Comparison of ENCODE assay signal across 4 worm cellular contexts in the genomic region with DNA sequence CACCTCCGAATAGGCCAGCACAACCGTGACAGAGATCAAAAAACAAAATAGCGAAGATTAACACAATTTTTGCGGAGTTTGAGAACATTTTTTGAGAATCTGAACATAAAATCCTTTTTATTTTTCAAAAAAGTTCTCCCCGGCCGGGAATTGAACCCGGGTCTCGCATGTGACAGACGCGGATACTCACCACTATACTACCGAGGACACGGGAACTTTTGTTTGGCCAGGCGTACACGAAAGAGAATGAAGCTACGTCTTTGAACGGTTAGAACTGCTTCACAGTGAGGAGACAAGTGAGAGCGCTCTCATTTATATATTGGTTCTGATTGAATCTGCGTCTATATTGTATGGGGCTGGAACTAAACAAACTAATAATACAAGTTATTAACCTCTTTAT.
TF ChIP-seq lines count a peak whose summit lies in the region.

A gene (minus strand): TSS at position 318 of the 400 bp plus-strand sequence.

TF ChIP-seq in whole organism, L2 larva, 48 proteins besides CTCF, POLR2A, EP300 and RAD21 (continues in another document):
- TF ChIP-seq fos-1 (tag; optimal IDR thresholded peaks at IDR 0.05; lab: Kevin White, UChicago) = peak; percentile 45
- TF ChIP-seq lsy-2 (tag; optimal IDR thresholded peaks at IDR 0.05; lab: Kevin White, UChicago) = no peak
- TF ChIP-seq mdl-1 (tag; optimal IDR thresholded peaks at IDR 0.05; lab: Kevin White, UChicago) = peak in 1 of 2 experiments; percentile 26
- TF ChIP-seq nhr-129 (tag; optimal IDR thresholded peaks at IDR 0.05; lab: Kevin White, UChicago) = peak; percentile 60
- TF ChIP-seq unc-39 (tag; optimal IDR thresholded peaks at IDR 0.05; lab: Kevin White, UChicago) = no peak
- peak; percentile 54 for TF ChIP-seq sma-3 (GFP tag; optimal IDR thresholded peaks at IDR 0.05; lab: Kevin White, UChicago)
- TF ChIP-seq unc-55 (GFP tag; optimal IDR thresholded peaks at IDR 0.05; lab: Kevin White, UChicago) = peak; percentile 55
- TF ChIP-seq nhr-21 (tag; optimal IDR thresholded peaks at IDR 0.05; lab: Kevin White, UChicago) = peak; percentile 19
- TF ChIP-seq nhr-23 (tag; optimal IDR thresholded peaks at IDR 0.05; lab: Kevin White, UChicago) = no peak
- TF ChIP-seq C34F6.9 (tag; optimal IDR thresholded peaks at IDR 0.05; lab: Kevin White, UChicago) = peak; percentile 33
- peak; percentile 36 for TF ChIP-seq crh-2 (tag; optimal IDR thresholded peaks at IDR 0.05; lab: Kevin White, UChicago)
- peak; percentile 42 for TF ChIP-seq lin-13 (GFP tag; optimal IDR thresholded peaks at IDR 0.05; lab: Kevin White, UChicago)
- TF ChIP-seq gmeb-1 (tag; optimal IDR thresholded peaks at IDR 0.05; lab: Kevin White, UChicago) = peak; percentile 29
- no peak for TF ChIP-seq ztf-1 (GFP tag; conservative IDR thresholded peaks at IDR 0.05; lab: Robert Waterston, UW)
- TF ChIP-seq F13H6.1 (tag; optimal IDR thresholded peaks at IDR 0.05; lab: Kevin White, UChicago) = peak; percentile 48
- no peak for TF ChIP-seq nhr-12 (tag; optimal IDR thresholded peaks at IDR 0.05; lab: Kevin White, UChicago)
- no peak for TF ChIP-seq nhr-77 (tag; optimal IDR thresholded peaks at IDR 0.05; lab: Kevin White, UChicago)
- no peak for TF ChIP-seq snpc-4 (tag; optimal IDR thresholded peaks at IDR 0.05; lab: Kevin White, UChicago)
- TF ChIP-seq peb-1 (tag; optimal IDR thresholded peaks at IDR 0.05; lab: Kevin White, UChicago) = no peak
- peak; percentile 45 for TF ChIP-seq sma-9 (GFP tag; optimal IDR thresholded peaks at IDR 0.05; lab: Kevin White, UChicago)
- TF ChIP-seq sma-9 (tag; optimal IDR thresholded peaks at IDR 0.05; lab: Kevin White, UChicago) = no peak
- no peak for TF ChIP-seq elt-1 (tag; optimal IDR thresholded peaks at IDR 0.05; lab: Kevin White, UChicago)

TF ChIP-seq in whole organism, L4 larva, 104 proteins besides CTCF, POLR2A, EP300 and RAD21 (continues in another document):
- TF ChIP-seq daf-8 (GFP tag; IDR thresholded peaks at IDR 0.05; lab: Robert Waterston, UW) = no peak
- peak; percentile 82 for TF ChIP-seq Y48G9A.11 (GFP tag; IDR thresholded peaks at IDR 0.05; lab: Robert Waterston, UW)
- TF ChIP-seq saeg-2 (GFP tag; IDR thresholded peaks at IDR 0.05; lab: Robert Waterston, UW) = 0 out of 2 replicates have a peak, but pooled peaks have one; percentile 40
- no peak for TF ChIP-seq nhr-6 (tag; optimal IDR thresholded peaks at IDR 0.05; lab: Kevin White, UChicago)
- TF ChIP-seq vab-7 (GFP tag; IDR thresholded peaks at IDR 0.05; lab: Robert Waterston, UW) = peak; percentile 94
- peak; percentile 83 for TF ChIP-seq ctbp-1 (GFP tag; IDR thresholded peaks at IDR 0.05; lab: Robert Waterston, UW)
- TF ChIP-seq Y105C5A.15 (GFP tag; IDR thresholded peaks at IDR 0.05; lab: Robert Waterston, UW) = 0 out of 2 replicates have a peak, but pooled peaks have one; percentile 51
- TF ChIP-seq jun-1 (tag; optimal IDR thresholded peaks at IDR 0.05; lab: Kevin White, UChicago) = no peak
- TF ChIP-seq lin-15B (tag; optimal IDR thresholded peaks at IDR 0.05; lab: Kevin White, UChicago) = no peak
- peak in 1 of 2 experiments; percentile 75 for TF ChIP-seq mdl-1 (tag; optimal IDR thresholded peaks at IDR 0.05; lab: Kevin White, UChicago)
- peak; percentile 84 for TF ChIP-seq hmg-1.1 (GFP tag; IDR thresholded peaks at IDR 0.05; lab: Robert Waterston, UW)
- peak; percentile 91 for TF ChIP-seq ceh-44 (GFP tag; IDR thresholded peaks at IDR 0.05; lab: Robert Waterston, UW)
- no peak for TF ChIP-seq egl-27 (tag; optimal IDR thresholded peaks at IDR 0.05; lab: Kevin White, UChicago)
- TF ChIP-seq dmd-9 (GFP tag; IDR thresholded peaks at IDR 0.05; lab: Robert Waterston, UW) = 0 out of 2 replicates have a peak, but pooled peaks have one; percentile 58
- peak; percentile 80 for TF ChIP-seq mes-2 (tag; optimal IDR thresholded peaks at IDR 0.05; lab: Kevin White, UChicago; ENCODE audit: poor library complexity, severe bottlenecking)
- peak; percentile 62; the same call in 1 of the 2 replicates for TF ChIP-seq zfp-3 (GFP tag; conservative IDR thresholded peaks at IDR 0.05; lab: Robert Waterston, UW)
- no peak for TF ChIP-seq lin-13 (GFP tag; optimal IDR thresholded peaks at IDR 0.05; lab: Kevin White, UChicago)
- TF ChIP-seq nhr-111 (GFP tag; optimal IDR thresholded peaks at IDR 0.05; lab: Kevin White, UChicago) = peak; percentile 71
- TF ChIP-seq fkh-10 (GFP tag; optimal IDR thresholded peaks at IDR 0.05; lab: Kevin White, UChicago) = no peak
- TF ChIP-seq mxl-2 (GFP tag; conservative IDR thresholded peaks at IDR 0.05; lab: Robert Waterston, UW) = no peak
- no peak for TF ChIP-seq lin-29 (GFP tag; IDR thresholded peaks at IDR 0.05; lab: Robert Waterston, UW)

TF ChIP-seq in whole organism, late embryonic, 69 proteins besides CTCF, POLR2A, EP300 and RAD21 (continues in another document):
- no peak for TF ChIP-seq ceh-24 (tag; optimal IDR thresholded peaks at IDR 0.05; lab: Kevin White, UChicago)
- TF ChIP-seq lim-6 (tag; optimal IDR thresholded peaks at IDR 0.05; lab: Kevin White, UChicago) = no peak
- TF ChIP-seq zip-5 (tag; optimal IDR thresholded peaks at IDR 0.05; lab: Kevin White, UChicago) = no peak
- peak; percentile 58 for TF ChIP-seq sox-4 (tag; optimal IDR thresholded peaks at IDR 0.05; lab: Kevin White, UChicago)
- TF ChIP-seq rnt-1 (tag; optimal IDR thresholded peaks at IDR 0.05; lab: Kevin White, UChicago) = peak; percentile 83
- no peak for TF ChIP-seq pqm-1 (tag; optimal IDR thresholded peaks at IDR 0.05; lab: Kevin White, UChicago)
- peak; percentile 49 for TF ChIP-seq fkh-6 (tag; optimal IDR thresholded peaks at IDR 0.05; lab: Kevin White, UChicago)
- TF ChIP-seq ceh-18 (tag; optimal IDR thresholded peaks at IDR 0.05; lab: Kevin White, UChicago) = peak; percentile 53
- TF ChIP-seq T23F11.4 (GFP tag; optimal IDR thresholded peaks at IDR 0.05; lab: Kevin White, UChicago) = peak; percentile 61
- TF ChIP-seq ceh-22 (tag; optimal IDR thresholded peaks at IDR 0.05; lab: Kevin White, UChicago) = no peak
- TF ChIP-seq syd-9 (tag; optimal IDR thresholded peaks at IDR 0.05; lab: Kevin White, UChicago) = peak; percentile 18
- TF ChIP-seq ttx-3 (tag; optimal IDR thresholded peaks at IDR 0.05; lab: Kevin White, UChicago) = peak; percentile 3
- peak; percentile 30 for TF ChIP-seq ceh-31 (tag; optimal IDR thresholded peaks at IDR 0.05; lab: Kevin White, UChicago)
- peak; percentile 57 for TF ChIP-seq ref-2 (tag; optimal IDR thresholded peaks at IDR 0.05; lab: Kevin White, UChicago)
- TF ChIP-seq F13H6.1 (tag; optimal IDR thresholded peaks at IDR 0.05; lab: Kevin White, UChicago) = peak; percentile 30
- TF ChIP-seq ceh-2 (tag; optimal IDR thresholded peaks at IDR 0.05; lab: Kevin White, UChicago) = peak; percentile 30
- TF ChIP-seq hlh-30 (tag; optimal IDR thresholded peaks at IDR 0.05; lab: Kevin White, UChicago; ENCODE audit: insufficient read depth) = peak; percentile 62
- TF ChIP-seq pros-1 (tag; optimal IDR thresholded peaks at IDR 0.05; lab: Kevin White, UChicago) = no peak
- TF ChIP-seq pag-3 (tag; optimal IDR thresholded peaks at IDR 0.05; lab: Kevin White, UChicago; ENCODE audit: borderline replicate concordance) = no peak
- no peak for TF ChIP-seq pha-2 (tag; optimal IDR thresholded peaks at IDR 0.05; lab: Kevin White, UChicago)
- TF ChIP-seq unc-86 (tag; optimal IDR thresholded peaks at IDR 0.05; lab: Kevin White, UChicago) = peak; percentile 24
- TF ChIP-seq ceh-19 (GFP tag; optimal IDR thresholded peaks at IDR 0.05; lab: Kevin White, UChicago) = peak; percentile 76
- no peak for TF ChIP-seq ahr-1 (tag; optimal IDR thresholded peaks at IDR 0.05; lab: Kevin White, UChicago)
- no peak for TF ChIP-seq ceh-45 (GFP tag; IDR thresholded peaks at IDR 0.05; lab: Robert Waterston, UW)
- TF ChIP-seq elt-2 (tag; optimal IDR thresholded peaks at IDR 0.05; lab: Kevin White, UChicago) = peak; percentile 53

TF ChIP-seq in whole organism, mixed stage, embryonic, 35 proteins besides CTCF, POLR2A, EP300 and RAD21:
- no peak for TF ChIP-seq elt-1 (tag; optimal IDR thresholded peaks at IDR 0.05; lab: Kevin White, UChicago; ENCODE audit: borderline replicate concordance, insufficient read depth)
- TF ChIP-seq ceh-39 (tag; optimal IDR thresholded peaks at IDR 0.05; lab: Kevin White, UChicago) = no peak
- TF ChIP-seq nhr-237 (tag; optimal IDR thresholded peaks at IDR 0.05; lab: Kevin White, UChicago) = no peak
- TF ChIP-seq mep-1 (tag; optimal IDR thresholded peaks at IDR 0.05; lab: Kevin White, UChicago) = peak; percentile 26
- no peak for TF ChIP-seq zip-8 (tag; optimal IDR thresholded peaks at IDR 0.05; lab: Kevin White, UChicago)
- peak; percentile 47 for TF ChIP-seq mls-2 (tag; optimal IDR thresholded peaks at IDR 0.05; lab: Kevin White, UChicago)
- TF ChIP-seq unc-120 (tag; optimal IDR thresholded peaks at IDR 0.05; lab: Kevin White, UChicago; ENCODE audit: poor library complexity, severe bottlenecking) = peak; percentile 65
- peak; percentile 38 for TF ChIP-seq cnd-1 (tag; optimal IDR thresholded peaks at IDR 0.05; lab: Kevin White, UChicago)
- TF ChIP-seq ceh-43 (GFP tag; optimal IDR thresholded peaks at IDR 0.05; lab: Kevin White, UChicago) = peak; percentile 10
- TF ChIP-seq pha-4 (tag; optimal IDR thresholded peaks at IDR 0.05; lab: Kevin White, UChicago) = peak; percentile 3
- TF ChIP-seq bed-3 (GFP tag; optimal IDR thresholded peaks at IDR 0.05; lab: Kevin White, UChicago) = peak; percentile 24
- no peak for TF ChIP-seq ztf-11 (tag; optimal IDR thresholded peaks at IDR 0.05; lab: Kevin White, UChicago)
- peak; percentile 67 for TF ChIP-seq lin-32 (GFP tag; optimal IDR thresholded peaks at IDR 0.05; lab: Kevin White, UChicago)
- TF ChIP-seq hlh-1 (tag; optimal IDR thresholded peaks at IDR 0.05; lab: Kevin White, UChicago) = peak; percentile 52
- TF ChIP-seq sptf-1 (tag; optimal IDR thresholded peaks at IDR 0.05; lab: Kevin White, UChicago) = peak; percentile 78
- peak; percentile 66 for TF ChIP-seq drap-1 (GFP tag; optimal IDR thresholded peaks at IDR 0.05; lab: Kevin White, UChicago)
- peak; percentile 67 for TF ChIP-seq ceh-83 (GFP tag; optimal IDR thresholded peaks at IDR 0.05; lab: Kevin White, UChicago)
- peak; percentile 38 for TF ChIP-seq sem-2 (GFP tag; optimal IDR thresholded peaks at IDR 0.05; lab: Kevin White, UChicago)
- TF ChIP-seq M03D4.4 (tag; optimal IDR thresholded peaks at IDR 0.05; lab: Kevin White, UChicago) = peak; percentile 59
